Fruit fly (Drosophila melanogaster) Kc167 (cell line): ENCODE measurements around the gene Dd.

ENCODE experiments used
- Myc ChIP-seq: fragments of >200 bp; optimal IDR thresholded peaks from 2 replicates; lab custom pipeline; 2017; ENCODE audit warnings: missing external identifiers
- Sin3A ChIP-seq: fragments of >200 bp; optimal IDR thresholded peaks from 2 replicates; lab custom pipeline; 2018; ENCODE audit warnings: missing external identifiers
- h ChIP-seq: fragments of >200 bp; optimal IDR thresholded peaks from 3 replicates; lab custom pipeline; 2018; ENCODE audit warnings: missing external identifiers
- insv ChIP-seq: fragments of >200 bp; optimal IDR thresholded peaks from 3 replicates; lab custom pipeline; 2018; ENCODE audit warnings: missing external identifiers
- psq ChIP-seq: fragments of >200 bp; optimal IDR thresholded peaks from 2 replicates; lab custom pipeline; 2017; ENCODE audit warnings: missing external identifiers
- ttk ChIP-seq: sonication (Bioruptor generic); optimal IDR thresholded peaks from 2 replicates; lab custom pipeline; 2017; ENCODE audit warnings: missing external identifiers

dm6 chrX:21339476-21339931, 15.7 kb upstream of the Dd start, which contains the start of the genes tty and fliI:
- TF ChIP-seq Sin3A (lab: Kevin White, UChicago) (no peak), psq (no peak), ttk (lab: Kevin White, UChicago) (no peak), Myc (lab: Kevin White, UChicago) (no peak), insv (lab: Kevin White, UChicago) (no peak), h (lab: Kevin White, UChicago) (no peak)
